Fruit fly (Drosophila melanogaster) whole organism, embryonic: ENCODE data around the gene fred.

Source experiments
- CG11696 ChIP-seq: fragments of 200-800 bp; sonication (Bioruptor generic); IDR thresholded peaks from 2 replicates; pipeline ENCODE4 v1.3.6; 2022; ENCODE audit warnings: missing biosample characterization, missing genetic modification characterization
- CG14965 ChIP-seq: fragments of 200-800 bp; sonication (Bioruptor generic); optimal IDR thresholded peaks from 2 replicates; lab custom pipeline; 2016; ENCODE audit warnings: missing biosample characterization, missing genetic modification characterization, borderline replicate concordance
- CG17186 ChIP-seq: fragments of 200-800 bp; sonication (Bioruptor generic); optimal IDR thresholded peaks from 3 replicates; lab custom pipeline; 2017; ENCODE audit warnings: missing biosample characterization, missing genetic modification reagents, missing genetic modification characterization
- CG3065 ChIP-seq: fragments of 200-800 bp; sonication (Bioruptor generic); optimal IDR thresholded peaks from 2 replicates; lab custom pipeline; 2016; ENCODE audit warnings: missing biosample characterization, missing genetic modification characterization
- CG32532 ChIP-seq: fragments of 200-800 bp; sonication (Bioruptor generic); IDR thresholded peaks from 2 replicates; pipeline ENCODE4 v1.3.6; 2022; ENCODE audit warnings: missing biosample characterization, missing genetic modification characterization
- CG7745 ChIP-seq: fragments of 200-800 bp; sonication (Bioruptor generic); optimal IDR thresholded peaks from 2 replicates; lab custom pipeline; 2018; ENCODE audit warnings: missing biosample characterization, mild to moderate bottlenecking, missing genetic modification characterization, moderate library complexity
- D19A ChIP-seq: fragments of 200-800 bp; optimal IDR thresholded peaks from 3 replicates; lab custom pipeline; 2019; ENCODE audit warnings: missing biosample characterization, mild to moderate bottlenecking, missing genetic modification characterization, moderate library complexity
- Lpt ChIP-seq: fragments of >200 bp; optimal IDR thresholded peaks from 2 replicates; lab custom pipeline; 2018; ENCODE audit warnings: missing biosample characterization, missing genetic modification characterization
- Sin3A ChIP-seq: fragments of >200 bp; optimal IDR thresholded peaks from 2 replicates; lab custom pipeline; 2018
- fd64A ChIP-seq: fragments of 200-800 bp; sonication (Bioruptor generic); optimal IDR thresholded peaks from 3 replicates; lab custom pipeline; 2018; ENCODE audit warnings: missing biosample characterization, mild to moderate bottlenecking, missing genetic modification characterization
- nau ChIP-seq: fragments of 200-800 bp; sonication (Bioruptor generic); optimal IDR thresholded peaks from 3 replicates; lab custom pipeline; 2017; ENCODE audit warnings: missing biosample characterization, mild to moderate bottlenecking, missing genetic modification characterization, missing genetic modification reagents
- tll ChIP-seq, 2 experiments: fragments of 200-800 bp in 1 of 2; fragments of >200 bp in 1 of 2; sonication (Bioruptor generic) in 1 of 2; optimal IDR thresholded peaks; 2 replicates each; lab custom pipeline; 2017 to 2019; ENCODE audit warnings: missing biosample characterization in 2 of 2, missing genetic modification characterization in 2 of 2, mild to moderate bottlenecking in 1 of 2, moderate library complexity in 1 of 2

- TF ChIP-seq tll (GFP tag; optimal IDR thresholded peaks at IDR 0.05; lab: Kevin White, UChicago) (no peak), D19A (no peak), CG11696 (GFP tag; lab: Robert Waterston, UW) (no peak), Sin3A (no peak), CG7745 (tag; lab: Kevin White, UChicago) (no peak), CG17186 (GFP tag; lab: Kevin White, UChicago) (no peak), Lpt (no peak), fd64A (GFP tag; lab: Kevin White, UChicago) (no peak), CG32532 (GFP tag; lab: Robert Waterston, UW) (no peak), nau (GFP tag; lab: Kevin White, UChicago) (no peak), CG3065 (no peak), CG14965 (GFP tag; lab: Kevin White, UChicago) (no peak)
These were observed 51.2 kb downstream of the fred start for dm6 chr2L:3940302-3940701.
